Fruit fly (Drosophila melanogaster) whole organism, embryonic: ENCODE data around the gene ninaB.

ENCODE experiments used
- Atf6 ChIP-seq: fragments of 200-800 bp; sonication (Bioruptor generic); IDR thresholded peaks from 2 replicates; pipeline ENCODE4 v1.3.6; 2022; ENCODE audit warnings: missing biosample characterization, missing genetic modification characterization
- B-H1 ChIP-seq: fragments of 200-800 bp; sonication (Bioruptor generic); IDR thresholded peaks from 3 replicates; pipeline ENCODE4 v1.3.6; 2022; ENCODE audit warnings: missing biosample characterization, missing genetic modification characterization
- C15 ChIP-seq: fragments of 200-800 bp; sonication (Bioruptor generic); IDR thresholded peaks from 3 replicates; pipeline ENCODE4 v1.3.6; 2022; ENCODE audit warnings: missing biosample characterization, missing genetic modification characterization
- CG10431 ChIP-seq: fragments of 200-800 bp; sonication (Bioruptor generic); optimal IDR thresholded peaks from 3 replicates; lab custom pipeline; 2018; ENCODE audit warnings: missing biosample characterization, mild to moderate bottlenecking, missing genetic modification characterization
- CG11504 ChIP-seq: fragments of 200-800 bp; sonication (Bioruptor generic); optimal IDR thresholded peaks from 3 replicates; lab custom pipeline; 2019; ENCODE audit warnings: missing biosample characterization, mild to moderate bottlenecking, missing genetic modification characterization, moderate library complexity
- CG12155 ChIP-seq: fragments of 200-800 bp; sonication (Bioruptor generic); optimal IDR thresholded peaks from 3 replicates; lab custom pipeline; 2016; ENCODE audit warnings: missing biosample characterization, missing genetic modification characterization
- CG12219 ChIP-seq: fragments of 200-800 bp; sonication (Bioruptor generic); optimal IDR thresholded peaks from 3 replicates; lab custom pipeline; 2018; ENCODE audit warnings: missing biosample characterization, mild to moderate bottlenecking, missing genetic modification characterization
- CG13296 ChIP-seq: fragments of 200-800 bp; sonication (Bioruptor generic); optimal IDR thresholded peaks from 3 replicates; lab custom pipeline; 2018; ENCODE audit warnings: missing biosample characterization, mild to moderate bottlenecking, missing genetic modification characterization
- CG34422 ChIP-seq: fragments of 200-800 bp; sonication (Bioruptor generic); IDR thresholded peaks from 3 replicates; pipeline ENCODE4 v1.3.6; 2022; ENCODE audit warnings: missing biosample characterization, missing genetic modification characterization
- CG4424 ChIP-seq: fragments of 200-800 bp; sonication (Bioruptor generic); optimal IDR thresholded peaks from 3 replicates; lab custom pipeline; 2016; ENCODE audit warnings: missing biosample characterization, missing genetic modification characterization
- CG7987 ChIP-seq: fragments of 200-800 bp; sonication (Bioruptor generic); optimal IDR thresholded peaks from 2 replicates; lab custom pipeline; 2018; ENCODE audit warnings: missing biosample characterization, mild to moderate bottlenecking, missing genetic modification characterization, moderate library complexity
- CG8089 ChIP-seq: fragments of 200-800 bp; sonication (Bioruptor generic); optimal IDR thresholded peaks from 3 replicates; lab custom pipeline; 2016; ENCODE audit warnings: missing biosample characterization, missing genetic modification characterization
- CG8290 ChIP-seq, 3 experiments: fragments of 200-800 bp; sonication (Bioruptor generic); optimal IDR thresholded peaks; 2 replicates each; lab custom pipeline; 2016 to 2019; ENCODE audit warnings: missing biosample characterization in 3 of 3, missing genetic modification characterization in 3 of 3, mild to moderate bottlenecking in 2 of 3, moderate library complexity in 1 of 3
- CG8765 ChIP-seq: fragments of 200-800 bp; sonication (Bioruptor generic); IDR thresholded peaks from 2 replicates; pipeline ENCODE4 v1.3.6; 2022; ENCODE audit warnings: missing biosample characterization, missing genetic modification characterization
- Camta ChIP-seq: fragments of 200-800 bp; sonication (Bioruptor generic); optimal IDR thresholded peaks from 2 replicates; lab custom pipeline; 2016; ENCODE audit warnings: missing biosample characterization, missing genetic modification characterization
- Fer3 ChIP-seq: fragments of 200-800 bp; sonication (Bioruptor generic); optimal IDR thresholded peaks from 2 replicates; lab custom pipeline; 2018; ENCODE audit warnings: missing biosample characterization, mild to moderate bottlenecking, missing genetic modification characterization, moderate library complexity
- GATAe ChIP-seq: fragments of 200-800 bp; sonication (Bioruptor generic); conservative IDR thresholded peaks from 2 replicates; pipeline ENCODE4 v1.3.6; 2022; ENCODE audit warnings: missing biosample characterization, missing genetic modification characterization
- HLH3B ChIP-seq: fragments of 200-800 bp; sonication (Bioruptor generic); IDR thresholded peaks from 2 replicates; pipeline ENCODE4 v1.3.6; 2022; ENCODE audit warnings: missing biosample characterization, missing genetic modification characterization
- Hmr ChIP-seq: fragments of 200-800 bp; sonication (Bioruptor generic); optimal IDR thresholded peaks from 3 replicates; lab custom pipeline; 2017; ENCODE audit warnings: mild to moderate bottlenecking, missing biosample characterization, missing genetic modification reagents, missing genetic modification characterization
- MBD-R2 ChIP-seq: fragments of 200-800 bp; sonication (Bioruptor generic); IDR thresholded peaks from 2 replicates; pipeline ENCODE4 v1.3.6; 2022; ENCODE audit warnings: missing biosample characterization, missing genetic modification characterization
- NFAT ChIP-seq: fragments of 200-800 bp; sonication (Bioruptor generic); IDR thresholded peaks from 2 replicates; pipeline ENCODE4 v1.3.6; 2022; ENCODE audit warnings: missing biosample characterization, missing genetic modification characterization
- Nf-YA ChIP-seq: fragments of 200-800 bp; sonication (Bioruptor generic); IDR thresholded peaks from 2 replicates; pipeline ENCODE4 v1.3.6; 2022; ENCODE audit warnings: missing biosample characterization, missing genetic modification characterization
- Optix ChIP-seq: fragments of 200-800 bp; sonication (Bioruptor generic); IDR thresholded peaks from 3 replicates; pipeline ENCODE4 v1.3.6; 2022; ENCODE audit warnings: missing biosample characterization, missing genetic modification characterization
- Ravus ChIP-seq: fragments of 200-800 bp; sonication (Bioruptor generic); IDR thresholded peaks from 2 replicates; pipeline ENCODE4 v1.3.6; 2022; ENCODE audit warnings: missing biosample characterization, missing genetic modification characterization
- Sin3A ChIP-seq: fragments of >200 bp; optimal IDR thresholded peaks from 2 replicates; lab custom pipeline; 2018
- Six4 ChIP-seq: fragments of 200-800 bp; sonication (Bioruptor generic); optimal IDR thresholded peaks from 2 replicates; lab custom pipeline; 2016; ENCODE audit warnings: missing biosample characterization, missing genetic modification characterization
- Sox100B ChIP-seq: fragments of 200-800 bp; sonication (Bioruptor generic); optimal IDR thresholded peaks from 3 replicates; lab custom pipeline; 2018; ENCODE audit warnings: missing biosample characterization, mild to moderate bottlenecking, missing genetic modification characterization
- Spps ChIP-seq: fragments of 200-800 bp; sonication (Bioruptor generic); optimal IDR thresholded peaks from 2 replicates; lab custom pipeline; 2018; ENCODE audit warnings: missing biosample characterization, mild to moderate bottlenecking, missing genetic modification characterization
- ac ChIP-seq: fragments of 200-800 bp; sonication (Bioruptor generic); optimal IDR thresholded peaks from 3 replicates; lab custom pipeline; 2017; ENCODE audit warnings: missing biosample characterization, mild to moderate bottlenecking, missing genetic modification characterization
- ase ChIP-seq: fragments of 200-800 bp; sonication (Bioruptor generic); IDR thresholded peaks from 3 replicates; pipeline ENCODE4 v1.3.6; 2022; ENCODE audit warnings: missing biosample characterization, missing genetic modification characterization
- dpn ChIP-seq, 2 experiments: fragments of 200-800 bp; sonication (Bioruptor generic); optimal IDR thresholded peaks; 3 replicates each; lab custom pipeline; 2016; ENCODE audit warnings: missing biosample characterization in 2 of 2, missing genetic modification characterization in 2 of 2
- en ChIP-seq: fragments of 200-800 bp; sonication (Bioruptor generic); optimal IDR thresholded peaks from 2 replicates; lab custom pipeline; 2016; ENCODE audit warnings: missing biosample characterization, missing genetic modification characterization
- esg ChIP-seq: fragments of 200-800 bp; sonication (Bioruptor generic); conservative IDR thresholded peaks from 2 replicates; pipeline ENCODE4 v1.3.6; 2022; ENCODE audit warnings: missing biosample characterization, missing genetic modification characterization
- gem ChIP-seq: fragments of 200-800 bp; sonication (Bioruptor generic); optimal IDR thresholded peaks from 2 replicates; lab custom pipeline; 2019; ENCODE audit warnings: missing biosample characterization, mild to moderate bottlenecking, missing genetic modification characterization, moderate library complexity
- gro ChIP-seq: fragments of 200-800 bp; sonication (Bioruptor generic); optimal IDR thresholded peaks from 2 replicates; lab custom pipeline; 2016; ENCODE audit warnings: missing biosample characterization, missing genetic modification characterization
- hth ChIP-seq: fragments of >200 bp; optimal IDR thresholded peaks from 2 replicates; lab custom pipeline; 2017; ENCODE audit warnings: inconsistent platforms
- ind ChIP-seq: fragments of 200-800 bp; sonication (Bioruptor generic); optimal IDR thresholded peaks from 3 replicates; lab custom pipeline; 2016; ENCODE audit warnings: missing biosample characterization, missing genetic modification characterization
- lab ChIP-seq: fragments of 200-800 bp; sonication (Bioruptor generic); optimal IDR thresholded peaks from 3 replicates; lab custom pipeline; 2017; ENCODE audit warnings: missing biosample characterization, missing genetic modification characterization, mild to moderate bottlenecking, moderate library complexity, missing genetic modification reagents
- mam ChIP-seq: fragments of 200-800 bp; sonication (Bioruptor generic); optimal IDR thresholded peaks from 3 replicates; lab custom pipeline; 2016; ENCODE audit warnings: missing biosample characterization, missing genetic modification characterization
- repo ChIP-seq: fragments of 200-800 bp; sonication (Bioruptor generic); optimal IDR thresholded peaks from 2 replicates; lab custom pipeline; 2016; ENCODE audit warnings: missing biosample characterization, missing genetic modification characterization
- slbo ChIP-seq: fragments of 200-800 bp; sonication (Bioruptor generic); IDR thresholded peaks from 2 replicates; pipeline ENCODE4 v1.3.6; 2022; ENCODE audit warnings: missing biosample characterization, missing genetic modification characterization
- so ChIP-seq: fragments of 200-800 bp; sonication (Bioruptor generic); IDR thresholded peaks from 3 replicates; pipeline ENCODE4 v1.3.6; 2022; ENCODE audit warnings: missing biosample characterization, missing genetic modification characterization
- sob ChIP-seq: fragments of 200-800 bp; sonication (Bioruptor generic); IDR thresholded peaks from 2 replicates; pipeline ENCODE4 v1.3.6; 2022; ENCODE audit warnings: missing biosample characterization, missing genetic modification characterization
- sqz ChIP-seq: fragments of 200-800 bp; sonication (Bioruptor generic); optimal IDR thresholded peaks from 3 replicates; lab custom pipeline; 2018; ENCODE audit warnings: missing biosample characterization, mild to moderate bottlenecking, missing genetic modification characterization
- tin ChIP-seq: fragments of 200-800 bp; sonication (Bioruptor generic); optimal IDR thresholded peaks from 3 replicates; lab custom pipeline; 2016; ENCODE audit warnings: missing biosample characterization, missing genetic modification characterization
- toy ChIP-seq: fragments of 200-800 bp; sonication (Bioruptor generic); IDR thresholded peaks from 2 replicates; pipeline ENCODE4 v1.3.6; 2022; ENCODE audit warnings: missing biosample characterization, missing genetic modification characterization
- ttk ChIP-seq: fragments of 200-800 bp; sonication (Bioruptor generic); IDR thresholded peaks from 2 replicates; pipeline ENCODE4 v2.1.2; 2022; ENCODE audit warnings: missing biosample characterization, missing genetic modification characterization
- vvl ChIP-seq: fragments of 200-800 bp; sonication (Bioruptor generic); IDR thresholded peaks from 2 replicates; pipeline ENCODE4 v1.3.6; 2022; ENCODE audit warnings: missing biosample characterization, missing genetic modification characterization
- zfh1 ChIP-seq: fragments of 200-800 bp; sonication (Bioruptor generic); IDR thresholded peaks from 3 replicates; pipeline ENCODE4 v1.3.6; 2022; ENCODE audit warnings: missing biosample characterization, missing genetic modification characterization

The ninaB gene

DNA sequence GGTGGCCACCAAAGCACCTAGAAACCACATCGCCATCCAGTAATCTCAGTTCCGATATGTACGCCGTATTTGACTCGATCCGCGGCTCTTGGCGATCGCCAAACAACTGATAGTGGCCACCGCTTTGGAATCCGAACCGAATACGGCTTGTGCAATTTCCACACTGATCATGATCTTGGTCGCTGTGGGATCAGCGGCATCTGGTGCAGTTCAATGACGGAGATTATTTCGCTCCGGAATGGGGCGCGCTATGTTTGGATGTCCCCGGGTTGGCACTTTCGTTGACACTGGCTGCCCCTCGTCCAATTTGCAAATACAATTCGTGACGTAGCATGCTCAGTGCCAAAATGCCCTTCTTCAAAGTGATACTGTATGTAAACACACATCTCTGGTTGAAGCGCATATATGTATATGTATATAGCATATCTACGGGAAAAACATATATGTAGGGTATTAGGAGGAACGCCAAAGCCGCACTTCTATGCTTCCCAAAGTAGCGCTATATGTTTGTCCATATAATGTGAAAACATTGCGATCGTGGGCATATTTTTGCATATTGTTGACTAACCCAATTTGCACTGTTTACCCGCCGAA is 5.0 kb downstream of the ninaB start, which contains the start of gene Adgf-D (continued):
- TF ChIP-seq Camta (no peak), NFAT (GFP tag; lab: Robert Waterston, UW) (0 out of 2 replicates have a peak, but pooled peaks have one; percentile 17)

DNA sequence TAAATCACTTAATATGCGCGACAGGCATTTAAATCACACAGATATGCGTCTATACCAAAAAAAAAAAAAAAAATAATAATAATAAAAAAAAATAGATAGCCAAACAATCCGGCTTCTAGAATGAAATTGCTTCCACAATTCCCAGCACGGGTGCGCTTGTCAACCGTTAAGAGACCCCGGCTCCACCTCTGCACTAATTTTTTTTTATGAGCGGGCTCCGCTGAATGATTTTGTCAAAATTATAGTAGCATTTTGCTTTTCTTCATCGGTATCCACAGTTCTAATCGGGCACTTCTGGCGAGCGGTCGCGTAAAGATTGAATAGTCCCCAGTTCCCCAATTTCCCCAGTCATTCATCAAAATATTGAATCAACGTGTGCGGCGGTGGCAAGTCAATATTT is 6.1 kb downstream of the ninaB start, which contains the start of gene Adgf-C:
Gene Adgf-C (plus strand): TSS at position 301 of the 400 bp plus-strand sequence.
- TF ChIP-seq gro = no peak
- TF ChIP-seq Ravus = no peak
- no peak for TF ChIP-seq dpn (GFP tag; optimal IDR thresholded peaks at IDR 0.05; lab: Kevin White, UChicago)
- TF ChIP-seq Spps (tag; lab: Kevin White, UChicago) = no peak
- TF ChIP-seq sob (GFP tag; lab: Robert Waterston, UW) = no peak
- no peak for TF ChIP-seq ase
- no peak for TF ChIP-seq CG8765 (GFP tag; lab: Robert Waterston, UW)
- TF ChIP-seq GATAe (GFP tag; lab: Robert Waterston, UW) = no peak
- TF ChIP-seq CG12155 (GFP tag; lab: Kevin White, UChicago) = no peak
- TF ChIP-seq Sin3A (lab: Kevin White, UChicago) = no peak
- no peak for TF ChIP-seq CG11504 (tag; lab: Kevin White, UChicago)
- TF ChIP-seq CG34422 (GFP tag; lab: Robert Waterston, UW) = no peak
- TF ChIP-seq ttk = no peak

DNA sequence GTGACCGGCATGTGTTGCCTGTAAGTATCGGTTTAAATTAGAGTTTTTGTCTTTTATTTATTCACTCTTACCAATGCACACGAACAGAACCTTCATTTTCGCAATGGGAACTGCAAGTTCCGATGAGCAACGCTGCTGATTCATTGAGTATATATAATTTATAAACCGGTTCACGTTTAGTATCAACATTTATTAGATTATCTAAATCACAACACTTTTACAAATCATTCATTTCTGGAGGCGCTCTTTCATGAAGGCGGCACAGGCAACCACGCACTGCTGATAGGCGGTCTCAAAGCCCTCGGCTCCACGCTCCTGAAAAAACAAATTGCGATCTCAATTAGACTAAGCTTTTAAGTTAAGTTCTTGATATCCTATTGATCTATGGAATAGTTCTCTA is 9.5 kb downstream of the ninaB start, which contains the start of gene Argp:
Gene Argp (minus strand): TSS at position 101 of the 400 bp plus-strand sequence.
- TF ChIP-seq en = no peak
- no peak for TF ChIP-seq tin (GFP tag; lab: Kevin White, UChicago)
- TF ChIP-seq CG10431 (GFP tag; lab: Kevin White, UChicago) = no peak
- TF ChIP-seq Nf-YA = no peak
- TF ChIP-seq Atf6 (GFP tag; lab: Robert Waterston, UW) = no peak
- no peak for TF ChIP-seq CG13296 (GFP tag; lab: Kevin White, UChicago)
- no peak for TF ChIP-seq toy (GFP tag; lab: Robert Waterston, UW)
- TF ChIP-seq CG8089 (GFP tag; lab: Kevin White, UChicago) = no peak
- no peak for TF ChIP-seq CG12219 (GFP tag; lab: Kevin White, UChicago)
- TF ChIP-seq hth (lab: Kevin White, UChicago) = no peak
- no peak for TF ChIP-seq B-H1 (GFP tag; lab: Robert Waterston, UW)
- TF ChIP-seq Sox100B (GFP tag; lab: Kevin White, UChicago) = no peak
- TF ChIP-seq gem = no peak
- no peak for TF ChIP-seq slbo (GFP tag; lab: Robert Waterston, UW)
- no peak for TF ChIP-seq repo (GFP tag; lab: Kevin White, UChicago)
- no peak for TF ChIP-seq esg (GFP tag; lab: Robert Waterston, UW)
- no peak for TF ChIP-seq ac (GFP tag; lab: Kevin White, UChicago)

DNA sequence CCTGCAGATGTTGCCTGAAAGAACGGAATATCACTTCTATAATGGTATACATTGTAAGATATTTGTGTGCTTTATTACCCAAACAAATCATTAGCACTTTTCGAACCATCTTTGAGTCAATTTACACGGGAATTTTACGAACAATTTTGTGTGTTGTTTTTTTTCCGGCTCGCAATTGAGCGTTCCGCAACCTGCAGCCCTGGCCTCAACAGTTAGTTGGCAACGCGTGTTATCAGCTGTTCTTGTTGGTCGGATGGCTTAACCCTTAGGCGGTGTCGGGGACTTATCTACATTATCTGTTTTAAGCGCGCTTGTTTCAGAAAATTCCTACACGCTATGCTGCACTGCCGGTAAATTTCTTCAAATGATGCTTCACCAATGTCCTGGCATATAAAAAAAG is 10.3 kb downstream of the ninaB start:
- TF ChIP-seq CG10431 (GFP tag; lab: Kevin White, UChicago) (no peak), C15 (GFP tag; lab: Robert Waterston, UW) (no peak), Optix (GFP tag; lab: Robert Waterston, UW) (0 out of 3 replicates have a peak, but pooled peaks have one; percentile 26), Fer3 (tag; lab: Kevin White, UChicago) (no peak), CG7987 (GFP tag; lab: Kevin White, UChicago) (peak; percentile 9), so (GFP tag; lab: Robert Waterston, UW) (peak; percentile 39; the same call in 1 of the 3 replicates), ind (GFP tag; lab: Kevin White, UChicago) (no peak), CG8290 (GFP tag; optimal IDR thresholded peaks at IDR 0.05; lab: Kevin White, UChicago) (peak; percentile 10), CG8290 (tag; optimal IDR thresholded peaks at IDR 0.05; lab: Kevin White, UChicago) (no peak), Six4 (GFP tag; lab: Kevin White, UChicago) (no peak), vvl (peak; percentile 31; the same call in 1 of the 2 replicates), MBD-R2 (GFP tag; lab: Robert Waterston, UW) (peak; percentile 99), mam (GFP tag; lab: Kevin White, UChicago) (no peak), CG4424 (GFP tag; lab: Kevin White, UChicago) (peak; percentile 33), HLH3B (no peak), zfh1 (GFP tag; lab: Robert Waterston, UW) (peak; percentile 45; the same call in 1 of the 3 replicates), Hmr (GFP tag; lab: Kevin White, UChicago) (peak; percentile 24), lab (GFP tag; lab: Kevin White, UChicago) (peak; percentile 26), sqz (GFP tag; lab: Kevin White, UChicago) (peak; percentile 52)
